Worm (Caenorhabditis elegans) whole organism, mixed stage, embryonic: ENCODE measurements around the gene F14H3.3.

ENCODE experiments used
- M03D4.4 ChIP-seq: sonication (generic microtip); optimal IDR thresholded peaks from 2 replicates; lab custom pipeline; 2017; ENCODE audit warnings: mild to moderate bottlenecking, missing genetic modification characterization, missing compliant biosample characterization
- blmp-1 ChIP-seq: fragments of 150-350 bp; optimal IDR thresholded peaks from 2 replicates; lab custom pipeline; 2014; ENCODE audit warnings: missing biosample characterization, missing genetic modification characterization
- ceh-39 ChIP-seq: fragments of 150-350 bp; optimal IDR thresholded peaks from 2 replicates; lab custom pipeline; 2014; ENCODE audit warnings: missing biosample characterization, missing genetic modification characterization
- ceh-83 ChIP-seq: fragments of 200-800 bp; sonication (Bioruptor generic); optimal IDR thresholded peaks from 2 replicates; lab custom pipeline; 2018; ENCODE audit warnings: mild to moderate bottlenecking, missing genetic modification characterization, missing compliant biosample characterization
- ces-1 ChIP-seq: fragments of 150-350 bp; optimal IDR thresholded peaks from 2 replicates; lab custom pipeline; 2014; ENCODE audit warnings: missing biosample characterization, missing genetic modification reagents, missing genetic modification characterization
- cnd-1 ChIP-seq: fragments of 200-800 bp; sonication (Bioruptor generic); optimal IDR thresholded peaks from 2 replicates; lab custom pipeline; 2018; ENCODE audit warnings: mild to moderate bottlenecking, missing genetic modification characterization, missing compliant biosample characterization
- drap-1 ChIP-seq: fragments of 200-800 bp; sonication (Bioruptor generic); optimal IDR thresholded peaks from 3 replicates; lab custom pipeline; 2018; ENCODE audit warnings: mild to moderate bottlenecking, missing genetic modification characterization, missing compliant biosample characterization
- elt-1 ChIP-seq: sonication (generic microtip); optimal IDR thresholded peaks from 2 replicates; lab custom pipeline; 2017; ENCODE audit warnings: missing genetic modification characterization, mild to moderate bottlenecking, missing compliant biosample characterization, antibody characterized with exemption, moderate library complexity, borderline replicate concordance; ENCODE audit not compliant: insufficient read depth
- elt-3 ChIP-seq: fragments of 150-350 bp; optimal IDR thresholded peaks from 2 replicates; lab custom pipeline; 2014; ENCODE audit warnings: missing biosample characterization, missing genetic modification characterization
- flh-1 ChIP-seq: fragments of 200-800 bp; sonication (Bioruptor generic); optimal IDR thresholded peaks from 2 replicates; lab custom pipeline; 2018; ENCODE audit warnings: mild to moderate bottlenecking, missing genetic modification characterization, moderate library complexity, missing compliant biosample characterization
- ham-2 ChIP-seq: fragments of 200-800 bp; sonication (Bioruptor generic); optimal IDR thresholded peaks from 2 replicates; lab custom pipeline; 2018; ENCODE audit warnings: mild to moderate bottlenecking, missing genetic modification characterization, missing compliant biosample characterization
- hlh-1 ChIP-seq: fragments of 150-350 bp; optimal IDR thresholded peaks from 2 replicates; lab custom pipeline; 2014; ENCODE audit warnings: missing biosample characterization, missing genetic modification reagents, missing genetic modification characterization
- lin-13 ChIP-seq: fragments of 150-350 bp; optimal IDR thresholded peaks from 2 replicates; lab custom pipeline; 2014; ENCODE audit warnings: missing biosample characterization, missing genetic modification characterization
- lin-32 ChIP-seq: fragments of 200-800 bp; sonication (Bioruptor generic); optimal IDR thresholded peaks from 2 replicates; lab custom pipeline; 2018; ENCODE audit warnings: mild to moderate bottlenecking, missing genetic modification characterization, missing compliant biosample characterization
- lsy-2 ChIP-seq: fragments of 150-350 bp; optimal IDR thresholded peaks from 2 replicates; lab custom pipeline; 2014; ENCODE audit warnings: missing biosample characterization, missing genetic modification characterization
- mab-5 ChIP-seq: fragments of 150-350 bp; optimal IDR thresholded peaks from 2 replicates; lab custom pipeline; 2014; ENCODE audit warnings: missing biosample characterization, missing genetic modification characterization
- mep-1 ChIP-seq: fragments of 150-350 bp; optimal IDR thresholded peaks from 2 replicates; lab custom pipeline; 2017; ENCODE audit warnings: missing biosample characterization, missing genetic modification reagents, missing genetic modification characterization, inconsistent platforms
- mls-2 ChIP-seq: sonication (generic microtip); optimal IDR thresholded peaks from 2 replicates; lab custom pipeline; 2016; ENCODE audit warnings: mild to moderate bottlenecking, missing genetic modification characterization, moderate library complexity, missing compliant biosample characterization
- nhr-12 ChIP-seq: fragments of 150-350 bp; optimal IDR thresholded peaks from 2 replicates; lab custom pipeline; 2014; ENCODE audit warnings: missing biosample characterization, missing genetic modification characterization
- nhr-2 ChIP-seq: fragments of 150-350 bp; optimal IDR thresholded peaks from 2 replicates; lab custom pipeline; 2014; ENCODE audit warnings: missing biosample characterization, missing genetic modification characterization
- nhr-237 ChIP-seq: fragments of 150-350 bp; optimal IDR thresholded peaks from 2 replicates; lab custom pipeline; 2014; ENCODE audit warnings: missing biosample characterization, missing genetic modification characterization
- nhr-28 ChIP-seq: fragments of 150-350 bp; optimal IDR thresholded peaks from 2 replicates; lab custom pipeline; 2014; ENCODE audit warnings: missing biosample characterization, missing genetic modification characterization
- nhr-76 ChIP-seq: sonication (generic microtip); optimal IDR thresholded peaks from 2 replicates; lab custom pipeline; 2017; ENCODE audit warnings: missing biosample characterization, missing genetic modification characterization
- pha-4 ChIP-seq: fragments of 150-350 bp; optimal IDR thresholded peaks from 2 replicates; lab custom pipeline; 2018; ENCODE audit warnings: missing biosample characterization, missing genetic modification reagents, missing genetic modification characterization
- sem-2 ChIP-seq: fragments of 200-800 bp; sonication (Bioruptor generic); optimal IDR thresholded peaks from 2 replicates; lab custom pipeline; 2018; ENCODE audit warnings: mild to moderate bottlenecking, missing genetic modification characterization, missing compliant biosample characterization
- snpc-4 ChIP-seq: fragments of 150-350 bp; optimal IDR thresholded peaks from 2 replicates; lab custom pipeline; 2014; ENCODE audit warnings: missing biosample characterization, missing genetic modification characterization
- sptf-1 ChIP-seq: sonication (generic microtip); optimal IDR thresholded peaks from 2 replicates; lab custom pipeline; 2017; ENCODE audit warnings: mild to moderate bottlenecking, missing genetic modification characterization, moderate library complexity, missing compliant biosample characterization
- tbx-8 ChIP-seq: fragments of 200-800 bp; sonication (Bioruptor generic); optimal IDR thresholded peaks from 2 replicates; lab custom pipeline; 2018; ENCODE audit warnings: mild to moderate bottlenecking, missing genetic modification characterization, moderate library complexity, missing compliant biosample characterization
- unc-120 ChIP-seq: sonication (generic microtip); optimal IDR thresholded peaks from 2 replicates; lab custom pipeline; 2017; ENCODE audit warnings: missing genetic modification characterization, missing compliant biosample characterization; ENCODE audit not compliant: poor library complexity, severe bottlenecking
- unc-62 ChIP-seq: fragments of 150-350 bp; optimal IDR thresholded peaks from 2 replicates; lab custom pipeline; 2014; ENCODE audit warnings: missing biosample characterization, missing genetic modification reagents, missing genetic modification characterization
- zip-8 ChIP-seq: fragments of 150-350 bp; optimal IDR thresholded peaks from 2 replicates; lab custom pipeline; 2014; ENCODE audit warnings: missing biosample characterization, missing genetic modification characterization
- ztf-11 ChIP-seq: fragments of 150-350 bp; optimal IDR thresholded peaks from 2 replicates; lab custom pipeline; 2014; ENCODE audit warnings: missing biosample characterization, missing genetic modification characterization

Gene F14H3.3

ce11 chrV:16041412-16041811 is 11.9 kb downstream of the F14H3.3 start:
- TF ChIP-seq ceh-39, result peak; percentile 11
- TF ChIP-seq zip-8, result peak; percentile 94
- TF ChIP-seq ces-1, result no peak
- no peak for TF ChIP-seq flh-1 (GFP tag; lab: Kevin White, UChicago)
- TF ChIP-seq mep-1 (tag; lab: Kevin White, UChicago), result no peak
- no peak for TF ChIP-seq unc-62 (GFP tag; lab: Kevin White, UChicago)
- TF ChIP-seq nhr-237 (tag; lab: Kevin White, UChicago), result no peak

- TF ChIP-seq unc-62 (GFP tag; lab: Kevin White, UChicago), result peak; percentile 13
- peak; percentile 57 for TF ChIP-seq mep-1 (tag; lab: Kevin White, UChicago)
- peak; percentile 43 for TF ChIP-seq lsy-2 (tag; lab: Kevin White, UChicago)
- TF ChIP-seq ztf-11 (tag; lab: Kevin White, UChicago), result peak; percentile 94
- peak; percentile 81 for TF ChIP-seq drap-1 (GFP tag; lab: Kevin White, UChicago)
- TF ChIP-seq cnd-1, result peak; percentile 86
- peak; percentile 62 for TF ChIP-seq nhr-2 (tag; lab: Kevin White, UChicago)
- peak; percentile 24 for TF ChIP-seq sptf-1 (tag; lab: Kevin White, UChicago)
- TF ChIP-seq ceh-39, result peak; percentile 86
- TF ChIP-seq M03D4.4, result peak; percentile 26
- peak; percentile 96 for TF ChIP-seq lin-13 (tag; lab: Kevin White, UChicago)
- peak; percentile 87 for TF ChIP-seq pha-4 (tag; lab: Kevin White, UChicago)
- peak; percentile 32 for TF ChIP-seq zip-8
Measured at ce11 chrV:16040140-16040827, 13.0 kb downstream of the F14H3.3 start, which contains the start of the genes his-4 and his-3. Gene his-4, minus strand, starts transcription at chrV:16040515. Gene his-3, plus strand, starts transcription at chrV:16040808.

ce11 chrV:16036166-16036565 is 17.1 kb downstream of the F14H3.3 start, which contains the start of gene T10C6.10:
Gene T10C6.10, plus strand, starts transcription at chrV:16036413.
- no peak for TF ChIP-seq tbx-8 (GFP tag; lab: Kevin White, UChicago)
- no peak for TF ChIP-seq nhr-76 (tag; lab: Kevin White, UChicago)
- TF ChIP-seq ham-2 (GFP tag; lab: Kevin White, UChicago), result no peak
- no peak for TF ChIP-seq blmp-1 (tag; lab: Kevin White, UChicago)
- TF ChIP-seq mls-2 (tag; lab: Kevin White, UChicago), result no peak
- TF ChIP-seq nhr-12 (tag; lab: Kevin White, UChicago), result no peak
- TF ChIP-seq drap-1 (GFP tag; lab: Kevin White, UChicago), result no peak
- TF ChIP-seq nhr-28 (tag; lab: Kevin White, UChicago), result no peak
- TF ChIP-seq hlh-1 (tag; lab: Kevin White, UChicago), result no peak
- TF ChIP-seq lin-13 (tag; lab: Kevin White, UChicago), result no peak
- no peak for TF ChIP-seq cnd-1
- no peak for TF ChIP-seq lin-32 (GFP tag; lab: Kevin White, UChicago)
- TF ChIP-seq snpc-4, result no peak
- TF ChIP-seq sptf-1 (tag; lab: Kevin White, UChicago), result no peak
- TF ChIP-seq nhr-237 (tag; lab: Kevin White, UChicago), result no peak
- TF ChIP-seq ces-1, result no peak
- no peak for TF ChIP-seq sem-2 (GFP tag; lab: Kevin White, UChicago)
- TF ChIP-seq elt-3 (tag; lab: Kevin White, UChicago), result no peak

ce11 chrV:16033491-16033890 is 19.8 kb downstream of the F14H3.3 start:
- TF ChIP-seq ces-1, result no peak
- no peak for TF ChIP-seq mab-5
- no peak for TF ChIP-seq nhr-28 (tag; lab: Kevin White, UChicago)
- TF ChIP-seq nhr-2 (tag; lab: Kevin White, UChicago), result no peak
- TF ChIP-seq sem-2 (GFP tag; lab: Kevin White, UChicago), result no peak
- TF ChIP-seq lin-32 (GFP tag; lab: Kevin White, UChicago), result no peak
- no peak for TF ChIP-seq unc-120 (tag; lab: Kevin White, UChicago)
- no peak for TF ChIP-seq lin-13 (tag; lab: Kevin White, UChicago)
- TF ChIP-seq lsy-2 (tag; lab: Kevin White, UChicago), result no peak
- no peak for TF ChIP-seq hlh-1 (tag; lab: Kevin White, UChicago)
- no peak for TF ChIP-seq blmp-1 (tag; lab: Kevin White, UChicago)
- no peak for TF ChIP-seq pha-4 (tag; lab: Kevin White, UChicago)
- TF ChIP-seq mep-1 (tag; lab: Kevin White, UChicago), result no peak
- TF ChIP-seq elt-1 (tag; lab: Kevin White, UChicago), result no peak
- TF ChIP-seq ceh-83 (GFP tag; lab: Kevin White, UChicago), result no peak
- no peak for TF ChIP-seq tbx-8 (GFP tag; lab: Kevin White, UChicago)
- TF ChIP-seq snpc-4, result no peak
- TF ChIP-seq nhr-12 (tag; lab: Kevin White, UChicago), result no peak
- no peak for TF ChIP-seq unc-62 (GFP tag; lab: Kevin White, UChicago)
- TF ChIP-seq ham-2 (GFP tag; lab: Kevin White, UChicago), result no peak
